Fruit fly (Drosophila melanogaster) whole organism, embryonic: Measurements from ENCODE around the gene Spt20.

Experiments used
- CG10462 ChIP-seq: fragments of 200-800 bp; sonication (Bioruptor generic); optimal IDR thresholded peaks from 2 replicates; lab custom pipeline; 2016; ENCODE audit warnings: missing biosample characterization, missing genetic modification characterization
- CG11504 ChIP-seq: fragments of 200-800 bp; sonication (Bioruptor generic); optimal IDR thresholded peaks from 3 replicates; lab custom pipeline; 2019; ENCODE audit warnings: missing biosample characterization, mild to moderate bottlenecking, missing genetic modification characterization, moderate library complexity
- CG13287 ChIP-seq: fragments of 200-800 bp; sonication (Bioruptor generic); IDR thresholded peaks from 2 replicates; pipeline ENCODE4 v1.3.6; 2022; ENCODE audit warnings: missing biosample characterization, missing genetic modification characterization; ENCODE audit not compliant: partially characterized antibody
- CG13296 ChIP-seq: fragments of 200-800 bp; sonication (Bioruptor generic); optimal IDR thresholded peaks from 3 replicates; lab custom pipeline; 2018; ENCODE audit warnings: missing biosample characterization, mild to moderate bottlenecking, missing genetic modification characterization
- CG13775 ChIP-seq: fragments of 200-800 bp; sonication (Bioruptor generic); optimal IDR thresholded peaks from 3 replicates; lab custom pipeline; 2017; ENCODE audit warnings: missing biosample characterization, mild to moderate bottlenecking, missing genetic modification characterization
- CG15514 ChIP-seq: fragments of 200-800 bp; sonication (Bioruptor generic); optimal IDR thresholded peaks from 3 replicates; lab custom pipeline; 2017; ENCODE audit warnings: missing biosample characterization, missing genetic modification characterization, mild to moderate bottlenecking, moderate library complexity, missing genetic modification reagents
- CG15696 ChIP-seq: fragments of 200-800 bp; sonication (Bioruptor generic); optimal IDR thresholded peaks from 2 replicates; lab custom pipeline; 2019; ENCODE audit warnings: missing biosample characterization, mild to moderate bottlenecking, missing genetic modification characterization, moderate library complexity
- CG18619 ChIP-seq: fragments of 200-800 bp; sonication (Bioruptor generic); optimal IDR thresholded peaks from 3 replicates; lab custom pipeline; 2017; ENCODE audit warnings: missing biosample characterization, mild to moderate bottlenecking, missing genetic modification characterization
- CG2116 ChIP-seq: fragments of 200-800 bp; sonication (Bioruptor generic); optimal IDR thresholded peaks from 3 replicates; lab custom pipeline; 2018; ENCODE audit warnings: missing biosample characterization, mild to moderate bottlenecking, missing genetic modification characterization
- CG32772 ChIP-seq: fragments of 200-800 bp; sonication (Bioruptor generic); IDR thresholded peaks from 2 replicates; pipeline ENCODE4 v1.3.6; 2022; ENCODE audit warnings: missing biosample characterization, missing genetic modification characterization
- CG33557 ChIP-seq: fragments of 200-800 bp; sonication (Bioruptor generic); optimal IDR thresholded peaks from 2 replicates; lab custom pipeline; 2019; ENCODE audit warnings: missing biosample characterization, mild to moderate bottlenecking, missing genetic modification characterization, moderate library complexity
- CG34224 ChIP-seq: fragments of 200-800 bp; sonication (Bioruptor generic); IDR thresholded peaks from 3 replicates; pipeline ENCODE4 v1.3.6; 2022; ENCODE audit warnings: missing biosample characterization, missing genetic modification characterization; ENCODE audit not compliant: partially characterized antibody
- CG7372 ChIP-seq: fragments of 200-800 bp; sonication (Bioruptor generic); IDR thresholded peaks from 2 replicates; pipeline ENCODE4 v1.3.6; 2022; ENCODE audit warnings: missing biosample characterization, missing genetic modification characterization
- CG7556 ChIP-seq: fragments of 200-800 bp; sonication (Bioruptor generic); optimal IDR thresholded peaks from 2 replicates; lab custom pipeline; 2017; ENCODE audit warnings: missing biosample characterization, mild to moderate bottlenecking, missing genetic modification characterization
- CG8281 ChIP-seq: fragments of 200-800 bp; sonication (Bioruptor generic); optimal IDR thresholded peaks from 2 replicates; lab custom pipeline; 2018; ENCODE audit warnings: missing biosample characterization, mild to moderate bottlenecking, missing genetic modification characterization, moderate library complexity
- CoRest ChIP-seq: fragments of 200-800 bp; sonication (Bioruptor generic); optimal IDR thresholded peaks from 3 replicates; lab custom pipeline; 2018; ENCODE audit warnings: missing biosample characterization, mild to moderate bottlenecking, missing genetic modification characterization, moderate library complexity
- Fer3 ChIP-seq: fragments of 200-800 bp; sonication (Bioruptor generic); optimal IDR thresholded peaks from 2 replicates; lab custom pipeline; 2018; ENCODE audit warnings: missing biosample characterization, mild to moderate bottlenecking, missing genetic modification characterization, moderate library complexity
- MESR4 ChIP-seq: fragments of 200-800 bp; sonication (Bioruptor generic); optimal IDR thresholded peaks from 2 replicates; lab custom pipeline; 2018; ENCODE audit warnings: missing biosample characterization, mild to moderate bottlenecking, missing genetic modification characterization, moderate library complexity
- Med ChIP-seq: fragments of 200-800 bp; sonication (Bioruptor generic); peaks from one replicate; lab custom pipeline; 2016; ENCODE audit warnings: missing biosample characterization, missing genetic modification characterization, mild to moderate bottlenecking, inconsistent platforms, moderate library complexity
- Oaz ChIP-seq: fragments of 200-800 bp; sonication (Bioruptor generic); IDR thresholded peaks from 2 replicates; pipeline ENCODE4 v1.3.6; 2022; ENCODE audit warnings: missing biosample characterization, missing genetic modification characterization
- PHDP ChIP-seq: fragments of 200-800 bp; sonication (Bioruptor generic); optimal IDR thresholded peaks from 3 replicates; lab custom pipeline; 2018; ENCODE audit warnings: missing biosample characterization, mild to moderate bottlenecking, missing genetic modification characterization, moderate library complexity
- Rfx ChIP-seq: fragments of 200-800 bp; sonication (Bioruptor generic); IDR thresholded peaks from 2 replicates; pipeline ENCODE4 v1.3.6; 2022; ENCODE audit warnings: missing biosample characterization, missing genetic modification characterization
- Trl ChIP-seq, 3 experiments: fragments of >200 bp in 2 of 3; fragments of 200-800 bp in 1 of 3; sonication (Bioruptor generic) in 1 of 3; optimal IDR thresholded peaks; 2 replicates in 1 of 3; 3 replicates in 2 of 3; lab custom pipeline; 2016 to 2017; ENCODE audit warnings: missing biosample characterization in 1 of 3, missing genetic modification characterization in 1 of 3
- az2 ChIP-seq: fragments of 200-800 bp; sonication (Bioruptor generic); optimal IDR thresholded peaks from 3 replicates; lab custom pipeline; 2016; ENCODE audit warnings: missing biosample characterization, missing genetic modification characterization
- caup ChIP-seq: fragments of 200-800 bp; sonication (Bioruptor generic); optimal IDR thresholded peaks from 3 replicates; lab custom pipeline; 2017; ENCODE audit warnings: missing biosample characterization, mild to moderate bottlenecking, missing genetic modification characterization, moderate library complexity; ENCODE audit not compliant: severe bottlenecking
- chinmo ChIP-seq: fragments of 200-800 bp; sonication (Bioruptor generic); IDR thresholded peaks from 4 replicates; pipeline ENCODE4 v1.3.6; 2022; ENCODE audit warnings: missing biosample characterization, missing genetic modification characterization; ENCODE audit not compliant: partially characterized antibody
- dysf ChIP-seq: fragments of 200-800 bp; sonication (Bioruptor generic); IDR thresholded peaks from 3 replicates; pipeline ENCODE4 v1.3.6; 2022; ENCODE audit warnings: missing biosample characterization, missing genetic modification characterization
- ind ChIP-seq: fragments of 200-800 bp; sonication (Bioruptor generic); optimal IDR thresholded peaks from 3 replicates; lab custom pipeline; 2016; ENCODE audit warnings: missing biosample characterization, missing genetic modification characterization
- inv ChIP-seq: fragments of 200-800 bp; sonication (Bioruptor generic); IDR thresholded peaks from 2 replicates; pipeline ENCODE4 v1.3.6; 2022; ENCODE audit warnings: missing biosample characterization, missing genetic modification characterization; ENCODE audit not compliant: partially characterized antibody
- lab ChIP-seq: fragments of 200-800 bp; sonication (Bioruptor generic); optimal IDR thresholded peaks from 3 replicates; lab custom pipeline; 2017; ENCODE audit warnings: missing biosample characterization, missing genetic modification characterization, mild to moderate bottlenecking, moderate library complexity, missing genetic modification reagents
- lilli ChIP-seq: fragments of 200-800 bp; sonication (Bioruptor generic); optimal IDR thresholded peaks from 3 replicates; lab custom pipeline; 2016; ENCODE audit warnings: missing biosample characterization, missing genetic modification characterization
- lmd ChIP-seq: fragments of 200-800 bp; sonication (Bioruptor generic); IDR thresholded peaks from 2 replicates; pipeline ENCODE4 v1.3.6; 2022; ENCODE audit warnings: missing biosample characterization, missing genetic modification characterization
- maf-S ChIP-seq: fragments of 200-800 bp; sonication (Bioruptor generic); optimal IDR thresholded peaks from 2 replicates; lab custom pipeline; 2016; ENCODE audit warnings: missing biosample characterization, missing genetic modification characterization
- nau ChIP-seq: fragments of 200-800 bp; sonication (Bioruptor generic); optimal IDR thresholded peaks from 3 replicates; lab custom pipeline; 2017; ENCODE audit warnings: missing biosample characterization, mild to moderate bottlenecking, missing genetic modification characterization, missing genetic modification reagents
- odd ChIP-seq: fragments of 200-800 bp; sonication (Bioruptor generic); optimal IDR thresholded peaks from 2 replicates; lab custom pipeline; 2017; ENCODE audit warnings: missing biosample characterization, mild to moderate bottlenecking, missing genetic modification characterization
- sd ChIP-seq: fragments of 200-800 bp; sonication (Bioruptor generic); optimal IDR thresholded peaks from 3 replicates; lab custom pipeline; 2018; ENCODE audit warnings: missing biosample characterization, mild to moderate bottlenecking, missing genetic modification characterization, moderate library complexity
- slbo ChIP-seq: fragments of 200-800 bp; sonication (Bioruptor generic); IDR thresholded peaks from 2 replicates; pipeline ENCODE4 v1.3.6; 2022; ENCODE audit warnings: missing biosample characterization, missing genetic modification characterization
- sug ChIP-seq: fragments of 200-800 bp; optimal IDR thresholded peaks from 2 replicates; lab custom pipeline; 2019; ENCODE audit warnings: missing biosample characterization, mild to moderate bottlenecking, missing genetic modification characterization, moderate library complexity
- ttk ChIP-seq: fragments of 200-800 bp; sonication (Bioruptor generic); IDR thresholded peaks from 2 replicates; pipeline ENCODE4 v2.1.2; 2022; ENCODE audit warnings: missing biosample characterization, missing genetic modification characterization
- usp ChIP-seq: fragments of >200 bp; optimal IDR thresholded peaks from 2 replicates; lab custom pipeline; 2017; ENCODE audit warnings: missing biosample characterization, missing genetic modification characterization

The Spt20 gene

dm6 chr3L:13478339-13479203 lies 23.9 kb upstream of the Spt20 start (continued):
- TF ChIP-seq lab (GFP tag; lab: Kevin White, UChicago) (peak; percentile 31), lilli (GFP tag; lab: Kevin White, UChicago) (peak; percentile 33), lmd (peak; percentile 55), sd (tag; lab: Kevin White, UChicago) (peak; percentile 67), CG15696 (tag; lab: Kevin White, UChicago) (no peak), Rfx (GFP tag; lab: Robert Waterston, UW) (peak; percentile 65), inv (no peak), ind (GFP tag; lab: Kevin White, UChicago) (peak; percentile 34), caup (GFP tag; lab: Kevin White, UChicago) (peak; percentile 20), MESR4 (GFP tag; lab: Kevin White, UChicago) (no peak), CG8281 (tag; lab: Kevin White, UChicago) (no peak), CG10462 (GFP tag; lab: Kevin White, UChicago) (no peak), CG11504 (tag; lab: Kevin White, UChicago) (peak; percentile 43), CG13775 (GFP tag; lab: Kevin White, UChicago) (no peak), Fer3 (peak; percentile 51), az2 (GFP tag; lab: Kevin White, UChicago) (peak; percentile 4), CG15514 (GFP tag; lab: Kevin White, UChicago) (peak; percentile 32), CG7372 (GFP tag; lab: Robert Waterston, UW) (no peak), odd (GFP tag; lab: Kevin White, UChicago) (no peak), Med (GFP tag; lab: Kevin White, UChicago) (peak; percentile 62), Oaz (GFP tag; lab: Robert Waterston, UW) (0 out of 2 replicates have a peak, but pooled peaks have one; percentile 8), CoRest (peak; percentile 48), CG13296 (GFP tag; lab: Kevin White, UChicago) (peak; percentile 8), CG18619 (GFP tag; lab: Kevin White, UChicago) (peak; percentile 27), PHDP (peak; percentile 7), CG32772 (GFP tag; lab: Robert Waterston, UW) (0 out of 2 replicates have a peak, but pooled peaks have one; percentile 22), slbo (GFP tag; lab: Robert Waterston, UW) (peak; percentile 67), usp (GFP tag; lab: Kevin White, UChicago) (no peak), CG33557 (GFP tag; lab: Kevin White, UChicago) (no peak), CG7556 (GFP tag; lab: Kevin White, UChicago) (peak; percentile 20)

dm6 chr3L:13479204-13479600 lies 23.3 kb upstream of the Spt20 start:
- TF ChIP-seq sug (tag; lab: Kevin White, UChicago) (peak; percentile 47), chinmo (GFP tag; lab: Robert Waterston, UW) (0 out of 4 replicates have a peak, but pooled peaks have one; percentile 57), maf-S (no peak), Trl (optimal IDR thresholded peaks at IDR 0.05; lab: Kevin White, UChicago) (peak in 1 of 2 experiments; percentile 39), Trl (GFP tag; optimal IDR thresholded peaks at IDR 0.05; lab: Kevin White, UChicago) (no peak), CG34224 (GFP tag; lab: Robert Waterston, UW) (peak; percentile 44; the same call in 1 of the 3 replicates), dysf (GFP tag; lab: Robert Waterston, UW) (no peak), nau (GFP tag; lab: Kevin White, UChicago) (peak; percentile 61), CG2116 (no peak), CG13287 (GFP tag; lab: Robert Waterston, UW) (0 out of 2 replicates have a peak, but pooled peaks have one; percentile 7), CG7372 (GFP tag; lab: Robert Waterston, UW) (0 out of 2 replicates have a peak, but pooled peaks have one; percentile 33), ttk (GFP tag; lab: Robert Waterston, UW) (0 out of 2 replicates have a peak, but pooled peaks have one; percentile 10)
